Fruit fly (Drosophila melanogaster): ENCODE measurements around the gene CG16782.

DNA sequence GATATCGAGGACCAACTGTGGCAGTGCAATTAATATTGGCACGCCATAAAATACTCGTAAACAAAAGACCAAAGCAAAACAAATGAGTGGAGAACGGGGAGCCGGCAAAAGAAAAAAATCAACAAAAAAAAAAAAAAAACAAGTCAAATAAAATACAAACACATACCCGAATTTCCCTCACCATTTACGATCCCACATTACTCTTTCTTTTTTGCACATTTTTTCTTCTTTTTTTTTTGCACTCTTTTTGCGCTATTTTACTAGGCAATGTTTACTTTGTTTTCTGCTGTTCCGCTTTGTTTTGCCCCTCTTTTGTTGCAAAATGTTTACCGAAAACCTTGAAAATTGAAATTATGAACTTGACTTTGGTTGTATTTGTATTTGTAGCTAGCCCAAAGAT, 13.4 kb downstream of the CG16782 start:
- no peak for TF ChIP-seq CG17829 (tag; optimal IDR thresholded peaks at IDR 0.05)
- no peak for TF ChIP-seq Camta (GFP tag; optimal IDR thresholded peaks at IDR 0.05)
- no peak for TF ChIP-seq nau (GFP tag; optimal IDR thresholded peaks at IDR 0.05)
- no peak for TF ChIP-seq chinmo (GFP tag; IDR thresholded peaks at IDR 0.05; ENCODE audit: partially characterized antibody)
- TF ChIP-seq CG17802 (tag; optimal IDR thresholded peaks at IDR 0.05) = no peak
- TF ChIP-seq CG9437 (GFP tag; optimal IDR thresholded peaks at IDR 0.05) = no peak
- no peak for TF ChIP-seq h (optimal IDR thresholded peaks at IDR 0.05)
- no peak for TF ChIP-seq CG16779 (GFP tag; IDR thresholded peaks at IDR 0.05)
- TF ChIP-seq corto (GFP tag; optimal IDR thresholded peaks at IDR 0.05) = no peak
